Worm (Caenorhabditis elegans) whole organism, L3 larva: ENCODE measurements around the gene F27D9.7.

ENCODE experiments used
- R02D3.7 ChIP-seq: fragments of 150-350 bp; optimal IDR thresholded peaks from 2 replicates; lab custom pipeline; 2014; ENCODE audit warnings: missing biosample characterization, missing genetic modification characterization
- ZK546.5 ChIP-seq: sonication (generic microtip); optimal IDR thresholded peaks from 2 replicates; lab custom pipeline; 2017; ENCODE audit warnings: missing biosample characterization, missing genetic modification characterization
- aly-2 ChIP-seq: fragments of 150-350 bp; optimal IDR thresholded peaks from 2 replicates; lab custom pipeline; 2014; ENCODE audit warnings: missing biosample characterization, missing genetic modification characterization
- ama-1 ChIP-seq: fragments of 150-350 bp; optimal IDR thresholded peaks from 2 replicates; lab custom pipeline; 2018
- ceh-28 ChIP-seq: fragments of 150-350 bp; optimal IDR thresholded peaks from 2 replicates; lab custom pipeline; 2014; ENCODE audit warnings: missing biosample characterization, missing genetic modification reagents, missing genetic modification characterization
- ceh-82 ChIP-seq: fragments of 150-350 bp; optimal IDR thresholded peaks from 2 replicates; lab custom pipeline; 2014; ENCODE audit warnings: missing biosample characterization, missing genetic modification characterization
- ceh-9 ChIP-seq: sonication (generic microtip); optimal IDR thresholded peaks from 2 replicates; lab custom pipeline; 2018; ENCODE audit warnings: missing biosample characterization, missing genetic modification characterization
- egl-27 ChIP-seq: sonication (generic microtip); optimal IDR thresholded peaks from 4 replicates; lab custom pipeline; 2017; ENCODE audit warnings: missing biosample characterization, missing genetic modification reagents, missing genetic modification characterization
- egl-5 ChIP-seq: fragments of 150-350 bp; optimal IDR thresholded peaks from 2 replicates; lab custom pipeline; 2017; ENCODE audit warnings: missing biosample characterization, missing genetic modification reagents, missing genetic modification characterization, inconsistent platforms
- elt-1 ChIP-seq: fragments of 150-350 bp; optimal IDR thresholded peaks from 2 replicates; lab custom pipeline; 2014; ENCODE audit warnings: missing biosample characterization, missing genetic modification characterization
- elt-2 ChIP-seq: sonication (generic microtip); optimal IDR thresholded peaks from 2 replicates; lab custom pipeline; 2016; ENCODE audit warnings: missing genetic modification reagents, mild to moderate bottlenecking, missing genetic modification characterization, missing compliant biosample characterization
- elt-3 ChIP-seq, 3 experiments: fragments of 150-350 bp in 1 of 3; sonication (generic microtip) in 2 of 3; optimal IDR thresholded peaks; 2 replicates in 2 of 3; 4 replicates in 1 of 3; lab custom pipeline; 2014 to 2017; ENCODE audit warnings: missing biosample characterization in 3 of 3, missing genetic modification characterization in 3 of 3
- eor-1 ChIP-seq, 2 experiments: fragments of 150-350 bp; optimal IDR thresholded peaks; 2 replicates each; lab custom pipeline; 2014 to 2018; ENCODE audit warnings: missing biosample characterization in 2 of 2, missing genetic modification characterization in 2 of 2
- fkh-10 ChIP-seq: sonication (generic microtip); optimal IDR thresholded peaks from 2 replicates; lab custom pipeline; 2017; ENCODE audit warnings: missing biosample characterization, missing genetic modification reagents, missing genetic modification characterization
- fkh-2 ChIP-seq: fragments of 150-350 bp; optimal IDR thresholded peaks from 2 replicates; lab custom pipeline; 2014; ENCODE audit warnings: missing biosample characterization, missing genetic modification reagents, missing genetic modification characterization
- lin-15B ChIP-seq: fragments of 150-350 bp; optimal IDR thresholded peaks from 2 replicates; lab custom pipeline; 2014; ENCODE audit warnings: missing biosample characterization, missing genetic modification characterization
- lsy-12 ChIP-seq: sonication (generic microtip); optimal IDR thresholded peaks from 2 replicates; lab custom pipeline; 2016; ENCODE audit warnings: mild to moderate bottlenecking, missing genetic modification characterization, missing compliant biosample characterization
- mdl-1 ChIP-seq: fragments of 150-350 bp; optimal IDR thresholded peaks from 2 replicates; lab custom pipeline; 2014; ENCODE audit warnings: missing biosample characterization, missing genetic modification characterization
- mml-1 ChIP-seq: fragments of 150-350 bp; sonication (generic microtip); optimal IDR thresholded peaks from 3 replicates; lab custom pipeline; 2014; ENCODE audit warnings: missing biosample characterization, missing genetic modification characterization
- nfya-1 ChIP-seq: sonication (generic microtip); optimal IDR thresholded peaks from 2 replicates; lab custom pipeline; 2017; ENCODE audit warnings: missing genetic modification characterization, mild to moderate bottlenecking, missing compliant biosample characterization, antibody characterized with exemption, moderate library complexity; ENCODE audit not compliant: insufficient read depth
- nhr-28 ChIP-seq: fragments of 150-350 bp; optimal IDR thresholded peaks from 2 replicates; lab custom pipeline; 2014; ENCODE audit warnings: missing biosample characterization, missing genetic modification characterization
- nhr-43 ChIP-seq: sonication (generic microtip); optimal IDR thresholded peaks from 2 replicates; lab custom pipeline; 2016; ENCODE audit warnings: mild to moderate bottlenecking, missing genetic modification characterization, missing compliant biosample characterization; ENCODE audit not compliant: poor library complexity, severe bottlenecking
- nhr-76 ChIP-seq: fragments of 150-350 bp; sonication (generic microtip); optimal IDR thresholded peaks from 5 replicates; lab custom pipeline; 2014; ENCODE audit warnings: missing biosample characterization, missing genetic modification characterization
- nhr-77 ChIP-seq: fragments of 150-350 bp; optimal IDR thresholded peaks from 2 replicates; lab custom pipeline; 2014; ENCODE audit warnings: missing biosample characterization, missing genetic modification characterization
- pha-4 ChIP-seq: fragments of 150-350 bp; optimal IDR thresholded peaks from 2 replicates; lab custom pipeline; 2014; ENCODE audit warnings: missing biosample characterization, missing genetic modification reagents, missing genetic modification characterization
- snpc-4 ChIP-seq: fragments of 150-350 bp; optimal IDR thresholded peaks from 2 replicates; lab custom pipeline; 2014; ENCODE audit warnings: missing biosample characterization, missing genetic modification characterization
- tbx-2 ChIP-seq: sonication (generic microtip); optimal IDR thresholded peaks from 2 replicates; lab custom pipeline; 2016; ENCODE audit warnings: mild to moderate bottlenecking, missing genetic modification characterization, missing compliant biosample characterization
- unc-39 ChIP-seq: sonication (generic microtip); optimal IDR thresholded peaks from 4 replicates; lab custom pipeline; 2017; ENCODE audit warnings: missing biosample characterization, missing genetic modification characterization
- unc-62 ChIP-seq: fragments of 150-350 bp; sonication (generic microtip); optimal IDR thresholded peaks from 4 replicates; lab custom pipeline; 2014; ENCODE audit warnings: missing biosample characterization, missing genetic modification reagents, missing genetic modification characterization
- zag-1 ChIP-seq: fragments of 150-350 bp; optimal IDR thresholded peaks from 2 replicates; lab custom pipeline; 2014; ENCODE audit warnings: missing biosample characterization, missing genetic modification characterization
- ztf-11 ChIP-seq: fragments of 150-350 bp; optimal IDR thresholded peaks from 2 replicates; lab custom pipeline; 2014; ENCODE audit warnings: missing biosample characterization, missing genetic modification characterization
- ztf-4 ChIP-seq: fragments of 150-350 bp; optimal IDR thresholded peaks from 2 replicates; lab custom pipeline; 2014; ENCODE audit warnings: missing biosample characterization, missing genetic modification characterization

The F27D9.7 gene

DNA sequence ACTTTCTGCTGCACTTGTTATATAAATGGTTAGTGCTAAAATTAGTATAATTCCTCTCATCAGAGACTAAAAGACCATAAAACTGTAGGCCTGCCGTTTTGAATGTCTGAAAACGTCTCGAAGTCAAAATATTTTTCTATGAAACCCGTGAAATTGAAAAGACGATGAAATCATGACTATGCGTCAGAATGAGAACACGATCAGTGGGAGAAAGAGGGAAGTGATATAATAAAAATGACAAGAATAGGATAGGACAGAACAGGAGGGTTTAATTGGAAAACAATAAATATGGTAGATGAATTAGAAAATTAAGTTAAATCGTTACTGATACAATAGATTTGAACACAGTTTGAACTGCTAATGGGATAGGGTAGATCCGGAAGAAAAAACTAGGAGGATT, at the start of gene F27D9.7:
TSS of gene F27D9.7 (minus strand) at position 101 of the 400 bp plus-strand sequence.
- no peak for TF ChIP-seq zag-1 (tag; lab: Kevin White, UChicago)
- TF ChIP-seq elt-2 (tag; lab: Kevin White, UChicago) = no peak
- no peak for TF ChIP-seq lin-15B
- no peak for TF ChIP-seq mml-1 (tag; lab: Kevin White, UChicago)
- no peak for TF ChIP-seq nfya-1
- no peak for TF ChIP-seq snpc-4 (tag; lab: Kevin White, UChicago)
- TF ChIP-seq ceh-82 (tag; lab: Kevin White, UChicago) = no peak
- TF ChIP-seq pha-4 (tag; lab: Kevin White, UChicago) = no peak
- no peak for TF ChIP-seq elt-1
- TF ChIP-seq ZK546.5 = no peak
- no peak for TF ChIP-seq unc-62 (GFP tag; lab: Kevin White, UChicago)
- no peak for TF ChIP-seq aly-2
- no peak for TF ChIP-seq ztf-4

ce11 chrX:7718972-7719371, 48.4 kb upstream of the F27D9.7 start, which contains the start of gene K09F5.6:
Gene K09F5.6 (plus strand): TSS chrX:7719272.
- TF ChIP-seq ama-1 (lab: Kevin White, UChicago) = no peak
- no peak for TF ChIP-seq nhr-28
- no peak for TF ChIP-seq lin-15B
- TF ChIP-seq elt-2 (tag; lab: Kevin White, UChicago) = no peak
- no peak for TF ChIP-seq eor-1 (tag; optimal IDR thresholded peaks at IDR 0.05; lab: Kevin White, UChicago)
- TF ChIP-seq egl-5 (tag; lab: Kevin White, UChicago) = no peak
- no peak for TF ChIP-seq fkh-2 (tag; lab: Kevin White, UChicago)
- no peak for TF ChIP-seq unc-62 (GFP tag; lab: Kevin White, UChicago)
- no peak for TF ChIP-seq mml-1 (tag; lab: Kevin White, UChicago)
- TF ChIP-seq nhr-43 (tag; lab: Kevin White, UChicago) = no peak
- no peak for TF ChIP-seq lsy-12 (tag; lab: Kevin White, UChicago)

DNA sequence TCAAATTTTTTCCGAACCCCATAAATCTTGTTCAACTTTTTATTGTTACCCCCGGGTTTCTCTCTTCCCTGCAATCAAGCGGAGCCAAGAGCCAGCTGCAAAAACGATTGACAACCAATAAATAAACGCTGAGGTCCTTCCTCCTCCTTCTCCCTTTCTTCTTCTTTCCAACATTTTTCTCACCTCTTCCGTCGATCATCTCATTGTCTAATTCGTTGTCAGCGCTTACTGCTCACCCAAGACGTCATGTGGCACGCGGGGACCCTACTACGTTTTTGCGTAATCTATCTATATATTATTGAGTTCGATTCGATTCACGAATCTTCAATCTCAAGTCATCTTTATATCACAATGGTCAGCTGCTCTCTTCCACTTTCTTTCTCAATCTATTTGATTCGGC, 44.9 kb upstream of the F27D9.7 start:
- TF ChIP-seq snpc-4 (tag; lab: Kevin White, UChicago) (no peak), nhr-43 (tag; lab: Kevin White, UChicago) (no peak), eor-1 (tag; optimal IDR thresholded peaks at IDR 0.05; lab: Kevin White, UChicago) (no peak), elt-2 (tag; lab: Kevin White, UChicago) (no peak), elt-3 (tag; optimal IDR thresholded peaks at IDR 0.05; lab: Kevin White, UChicago) (no peak), elt-1 (no peak), ceh-28 (tag; lab: Kevin White, UChicago) (no peak), unc-39 (no peak), mdl-1 (tag; lab: Kevin White, UChicago) (no peak), tbx-2 (tag; lab: Kevin White, UChicago) (no peak)

DNA sequence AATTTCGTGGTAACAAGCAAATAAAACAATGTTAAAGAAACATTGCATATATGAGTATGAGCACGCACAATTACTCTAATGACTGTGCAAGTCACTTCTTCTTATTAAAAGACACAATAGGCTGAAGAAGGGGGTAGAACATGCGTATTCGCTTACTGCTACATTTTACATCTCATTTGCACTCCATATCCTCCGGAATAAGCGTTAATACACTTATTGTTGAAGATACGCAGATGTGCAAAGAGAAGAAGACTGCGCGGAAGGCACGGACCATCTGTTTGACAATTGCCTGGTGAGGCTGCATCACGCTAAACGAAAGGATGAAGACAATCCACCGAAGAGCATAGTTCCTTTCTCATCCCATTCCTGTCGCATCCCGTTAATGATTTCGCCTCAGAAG, 42.3 kb upstream of the F27D9.7 start:
- TF ChIP-seq aly-2 (no peak), nhr-77 (tag; lab: Kevin White, UChicago) (no peak), R02D3.7 (tag; lab: Kevin White, UChicago) (no peak), unc-62 (GFP tag; lab: Kevin White, UChicago) (no peak), ceh-82 (tag; lab: Kevin White, UChicago) (no peak), ceh-9 (no peak), eor-1 (tag; optimal IDR thresholded peaks at IDR 0.05; lab: Kevin White, UChicago) (no peak), ztf-11 (tag; lab: Kevin White, UChicago) (no peak)

DNA sequence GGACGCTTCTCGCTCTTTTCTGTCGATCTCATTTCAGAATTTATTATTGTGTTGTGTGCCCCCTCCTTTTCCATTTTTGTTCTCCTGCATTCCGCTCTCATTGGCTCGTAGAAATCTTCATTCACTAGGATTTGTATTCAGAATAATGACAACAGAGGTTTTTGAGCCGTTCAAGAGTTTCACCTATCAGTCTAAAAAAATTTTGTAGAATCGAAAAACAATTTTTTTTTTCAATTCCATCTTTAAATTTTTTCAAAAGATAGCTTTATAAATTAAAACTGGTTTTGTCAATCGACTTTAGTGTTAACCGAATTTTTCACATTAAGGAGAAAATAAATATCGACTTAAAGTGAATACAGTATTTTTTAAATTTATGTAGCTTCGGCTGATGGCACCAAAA, 40.1 kb upstream of the F27D9.7 start, which contains the start of gene K09F5.4:
TSS of gene K09F5.4 (minus strand) at position 101 of the 400 bp plus-strand sequence.
- TF ChIP-seq ztf-4 = no peak
- TF ChIP-seq nhr-77 (tag; lab: Kevin White, UChicago) = no peak
- no peak for TF ChIP-seq egl-27
- TF ChIP-seq fkh-10 (GFP tag; lab: Kevin White, UChicago) = no peak
- TF ChIP-seq ztf-11 (tag; lab: Kevin White, UChicago) = no peak
- no peak for TF ChIP-seq fkh-2 (tag; lab: Kevin White, UChicago)
- no peak for TF ChIP-seq ZK546.5
- TF ChIP-seq elt-1 = no peak
- no peak for TF ChIP-seq ama-1 (lab: Kevin White, UChicago)
- TF ChIP-seq lsy-12 (tag; lab: Kevin White, UChicago) = no peak
- no peak for TF ChIP-seq unc-39
- no peak for TF ChIP-seq lin-15B
- no peak for TF ChIP-seq nhr-76
